Worm (Caenorhabditis elegans) whole organism, L3 larva: ENCODE measurements around the gene K10B4.1.

Experiments
- fkh-2 ChIP-seq: fragments of 150-350 bp; optimal IDR thresholded peaks from 2 replicates; lab custom pipeline; 2014; ENCODE audit warnings: missing biosample characterization, missing genetic modification reagents, missing genetic modification characterization
- mdl-1 ChIP-seq: fragments of 150-350 bp; optimal IDR thresholded peaks from 2 replicates; lab custom pipeline; 2014; ENCODE audit warnings: missing biosample characterization, missing genetic modification characterization
- nhr-11 ChIP-seq: fragments of 150-350 bp; optimal IDR thresholded peaks from 2 replicates; lab custom pipeline; 2014; ENCODE audit warnings: missing biosample characterization, missing genetic modification characterization
- nhr-12 ChIP-seq: fragments of 150-350 bp; optimal IDR thresholded peaks from 2 replicates; lab custom pipeline; 2014; ENCODE audit warnings: missing biosample characterization, missing genetic modification characterization
- pha-4 ChIP-seq: fragments of 150-350 bp; optimal IDR thresholded peaks from 2 replicates; lab custom pipeline; 2014; ENCODE audit warnings: missing biosample characterization, missing genetic modification reagents, missing genetic modification characterization
- unc-39 ChIP-seq: sonication (generic microtip); optimal IDR thresholded peaks from 4 replicates; lab custom pipeline; 2017; ENCODE audit warnings: missing biosample characterization, missing genetic modification characterization
- ztf-11 ChIP-seq: fragments of 150-350 bp; optimal IDR thresholded peaks from 2 replicates; lab custom pipeline; 2014; ENCODE audit warnings: missing biosample characterization, missing genetic modification characterization

ce11 chrII:108865-109264 is 26.4 kb upstream of the K10B4.1 start, which contains the start of gene C50D2.2:
- no peak for TF ChIP-seq fkh-2
- no peak for TF ChIP-seq nhr-11 (tag; lab: Kevin White, UChicago)
- TF ChIP-seq unc-39 (tag; lab: Kevin White, UChicago) = no peak
- TF ChIP-seq nhr-12 (tag; lab: Kevin White, UChicago) = no peak
- TF ChIP-seq ztf-11 (tag; lab: Kevin White, UChicago) = no peak
- TF ChIP-seq pha-4 (tag; lab: Kevin White, UChicago) = no peak
- no peak for TF ChIP-seq mdl-1
